Fruit fly (Drosophila melanogaster): ENCODE measurements around the gene CG4998.

CG4998 gene

dm6 chr3L:16356171-16356765 is 17.5 kb downstream of the CG4998 start (continued):
- no peak for TF ChIP-seq CG8478 (optimal IDR thresholded peaks at IDR 0.05)
- no peak for TF ChIP-seq CG8765 (GFP tag; IDR thresholded peaks at IDR 0.05)
- TF ChIP-seq CG11723 (GFP tag; optimal IDR thresholded peaks at IDR 0.05), result no peak
- peak; percentile 41; the same call in 1 of the 3 replicates for TF ChIP-seq CG34224 (GFP tag; IDR thresholded peaks at IDR 0.05; ENCODE audit: partially characterized antibody)
- TF ChIP-seq CG12769 (tag; optimal IDR thresholded peaks at IDR 0.05), result no peak
- TF ChIP-seq salm (tag; optimal IDR thresholded peaks at IDR 0.05), result no peak
- no peak for TF ChIP-seq E2f1 (GFP tag; IDR thresholded peaks at IDR 0.05)
- no peak for TF ChIP-seq CG1233 (GFP tag; optimal IDR thresholded peaks at IDR 0.05)
- no peak for TF ChIP-seq CG6175 (GFP tag; IDR thresholded peaks at IDR 0.05)
- TF ChIP-seq Dek (tag; optimal IDR thresholded peaks at IDR 0.05), result no peak
- no peak for TF ChIP-seq ssp (GFP tag; IDR thresholded peaks at IDR 0.05)
- peak; percentile 4 for TF ChIP-seq Hand (GFP tag; optimal IDR thresholded peaks at IDR 0.05)
- no peak for TF ChIP-seq lbe (GFP tag; optimal IDR thresholded peaks at IDR 0.05)
- no peak for TF ChIP-seq CG7271 (tag; optimal IDR thresholded peaks at IDR 0.05)
- TF ChIP-seq Gug (GFP tag; IDR thresholded peaks at IDR 0.05), result no peak
- no peak for TF ChIP-seq Xrp1 (GFP tag; IDR thresholded peaks at IDR 0.05)
- TF ChIP-seq HLHmδ (GFP tag; optimal IDR thresholded peaks at IDR 0.05), result no peak
- TF ChIP-seq CrebB (tag; optimal IDR thresholded peaks at IDR 0.05), result no peak
- TF ChIP-seq slou (GFP tag; optimal IDR thresholded peaks at IDR 0.05), result no peak
- TF ChIP-seq CG15073 (GFP tag; optimal IDR thresholded peaks at IDR 0.05), result no peak
- no peak for TF ChIP-seq CG17568 (GFP tag; optimal IDR thresholded peaks at IDR 0.05)
- TF ChIP-seq NK7.1 (GFP tag; optimal IDR thresholded peaks at IDR 0.05), result no peak
- TF ChIP-seq zfh1 (GFP tag; IDR thresholded peaks at IDR 0.05), result no peak
- no peak for TF ChIP-seq CG14050 (GFP tag; IDR thresholded peaks at IDR 0.05)
- TF ChIP-seq CG3065 (GFP tag; optimal IDR thresholded peaks at IDR 0.05), result no peak
- peak; percentile 50; the same call in 1 of the 2 replicates for TF ChIP-seq Atf6 (GFP tag; IDR thresholded peaks at IDR 0.05)
- no peak for TF ChIP-seq nerfin-2 (GFP tag; IDR thresholded peaks at IDR 0.05; ENCODE audit: partially characterized antibody)
- no peak for TF ChIP-seq onecut (GFP tag; IDR thresholded peaks at IDR 0.05)
- TF ChIP-seq CG13296 (GFP tag; optimal IDR thresholded peaks at IDR 0.05), result peak; percentile 17
- TF ChIP-seq Sry-δ (GFP tag; optimal IDR thresholded peaks at IDR 0.05), result no peak
- TF ChIP-seq chn (GFP tag; optimal IDR thresholded peaks at IDR 0.05), result no peak
- TF ChIP-seq Oli (tag; optimal IDR thresholded peaks at IDR 0.05), result no peak
- TF ChIP-seq CG34422 (GFP tag; IDR thresholded peaks at IDR 0.05), result no peak
- no peak for TF ChIP-seq CG4820 (GFP tag; optimal IDR thresholded peaks at IDR 0.05)
- TF ChIP-seq TFAM (GFP tag; optimal IDR thresholded peaks at IDR 0.05), result no peak
- no peak for TF ChIP-seq CG12942 (GFP tag; optimal IDR thresholded peaks at IDR 0.05)
- TF ChIP-seq CG10267 (tag; optimal IDR thresholded peaks at IDR 0.05), result no peak
- no peak for TF ChIP-seq fu2 (GFP tag; optimal IDR thresholded peaks at IDR 0.05)
- no peak for TF ChIP-seq CG15601 (tag; optimal IDR thresholded peaks at IDR 0.05)
- 0 out of 2 replicates have a peak, but pooled peaks have one; percentile 17 for TF ChIP-seq CG10321 (GFP tag; IDR thresholded peaks at IDR 0.05)
- no peak for TF ChIP-seq dmrt99B (tag; optimal IDR thresholded peaks at IDR 0.05)
- TF ChIP-seq CG13894 (tag; optimal IDR thresholded peaks at IDR 0.05), result peak; percentile 97
- no peak for TF ChIP-seq CG18011 (GFP tag; optimal IDR thresholded peaks at IDR 0.05)
- no peak for TF ChIP-seq CG4328 (GFP tag; optimal IDR thresholded peaks at IDR 0.05)
- TF ChIP-seq CG32532 (GFP tag; IDR thresholded peaks at IDR 0.05), result no peak
- TF ChIP-seq jing (GFP tag; optimal IDR thresholded peaks at IDR 0.05), result no peak
- no peak for TF ChIP-seq Mrtf (GFP tag; IDR thresholded peaks at IDR 0.05)
- TF ChIP-seq CG2116 (GFP tag; optimal IDR thresholded peaks at IDR 0.05), result no peak
- TF ChIP-seq MESR4 (GFP tag; optimal IDR thresholded peaks at IDR 0.05), result no peak
- no peak for TF ChIP-seq gro (GFP tag; optimal IDR thresholded peaks at IDR 0.05)
- no peak for TF ChIP-seq CG9932 (GFP tag; IDR thresholded peaks at IDR 0.05)
